Worm (Caenorhabditis elegans): Measurements from ENCODE around the gene pro-2.

pro-2 gene

DNA sequence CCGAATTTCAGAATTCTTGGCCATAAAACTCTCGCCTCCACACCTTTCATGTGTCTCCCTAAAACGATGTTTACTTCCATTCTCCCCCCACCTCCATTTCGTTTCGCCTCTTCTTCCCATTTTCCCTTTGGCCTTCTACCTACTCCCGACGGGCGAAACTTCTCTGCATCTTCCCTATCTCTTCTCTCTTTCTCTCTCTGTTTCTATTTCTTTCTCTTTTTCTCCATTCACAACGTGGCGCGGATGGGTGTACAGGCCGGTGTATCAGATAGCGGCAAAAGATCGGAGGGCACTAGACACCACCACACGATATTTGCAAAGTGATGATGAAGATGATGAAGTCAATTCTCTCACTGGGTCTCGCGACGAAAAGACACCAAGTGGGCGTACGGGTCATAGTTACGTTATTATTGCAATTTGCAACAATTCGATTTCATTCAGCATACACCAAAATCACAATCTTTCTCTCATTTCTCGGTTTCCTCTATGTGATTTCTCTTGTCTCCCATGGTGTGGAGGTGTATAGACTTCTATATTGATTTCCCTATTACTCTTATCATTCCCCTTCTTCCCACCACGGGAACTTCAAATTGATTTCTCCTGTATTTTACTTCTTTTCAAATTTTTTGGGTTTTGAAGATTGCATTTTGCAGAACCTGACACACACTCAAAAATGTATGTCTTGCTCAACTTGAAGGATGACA lies 39.9 kb upstream of the pro-2 start, which contains the start of gene ztf-27:
Gene ztf-27 (plus strand): TSS at position 654 of the 704 bp plus-strand sequence.
- TF ChIP-seq F13C5.2 (tag; optimal IDR thresholded peaks at IDR 0.05) (no peak), hmg-4 (GFP tag; optimal IDR thresholded peaks at IDR 0.05) (peak; percentile 33), flt-1 (GFP tag; IDR thresholded peaks at IDR 0.05) (no peak)

DNA sequence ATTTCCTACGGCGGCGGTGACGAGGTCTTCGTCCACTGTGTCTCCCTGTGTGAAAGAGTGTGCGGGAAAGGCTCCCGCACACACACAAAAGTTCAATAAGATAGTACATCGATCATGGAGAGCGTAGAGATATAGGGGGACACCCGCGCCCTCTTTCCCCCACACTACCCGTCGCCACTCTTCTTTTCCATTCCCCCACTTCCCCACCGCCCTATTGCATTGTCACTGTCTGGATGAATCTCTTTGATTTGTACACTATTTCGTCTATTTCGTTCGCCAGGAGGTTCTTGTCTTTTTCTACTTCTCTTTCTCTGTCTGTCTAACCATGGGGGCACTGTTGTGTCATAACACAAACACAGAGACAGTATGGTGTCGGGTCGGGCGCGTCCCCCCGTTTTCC lies 37.3 kb upstream of the pro-2 start:
- TF ChIP-seq hmg-4 (GFP tag; optimal IDR thresholded peaks at IDR 0.05) (peak; percentile 39), F13C5.2 (tag; optimal IDR thresholded peaks at IDR 0.05) (peak; percentile 10), B0310.2 (tag; optimal IDR thresholded peaks at IDR 0.05) (peak; percentile 7), tbx-11 (GFP tag; IDR thresholded peaks at IDR 0.05) (no peak)

DNA sequence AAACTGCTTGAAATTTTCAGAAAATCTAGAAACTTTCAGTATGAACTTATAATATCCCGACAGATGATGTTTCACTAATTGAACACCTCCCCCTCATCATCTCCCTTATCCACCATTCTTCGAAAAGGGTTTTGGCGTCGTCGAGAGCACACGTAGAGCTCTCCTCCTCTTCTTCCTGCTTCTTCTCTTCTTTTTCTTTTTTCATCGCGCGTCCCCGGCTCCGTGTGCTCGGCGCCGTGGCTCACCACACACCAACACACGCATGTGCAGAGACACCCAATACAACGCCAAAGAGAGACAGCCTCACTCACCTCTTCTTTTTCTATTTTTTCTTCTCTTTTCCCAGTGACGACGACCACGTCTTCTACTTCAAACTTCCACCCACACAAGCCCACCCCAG lies 34.6 kb upstream of the pro-2 start:
- no peak for TF ChIP-seq pes-1 (GFP tag; IDR thresholded peaks at IDR 0.05)
- TF ChIP-seq hmg-4 (GFP tag; optimal IDR thresholded peaks at IDR 0.05), result no peak
- no peak for TF ChIP-seq ceh-13 (GFP tag; optimal IDR thresholded peaks at IDR 0.05)
- no peak for TF ChIP-seq hnd-1 (tag; optimal IDR thresholded peaks at IDR 0.05)
- no peak for TF ChIP-seq hmbx-1 (tag; optimal IDR thresholded peaks at IDR 0.05)
- no peak for TF ChIP-seq sea-1 (GFP tag; conservative IDR thresholded peaks at IDR 0.05)
- no peak for TF ChIP-seq B0310.2 (tag; optimal IDR thresholded peaks at IDR 0.05)
- no peak for TF ChIP-seq ama-1 (optimal IDR thresholded peaks at IDR 0.05)
- no peak for TF ChIP-seq scrt-1 (GFP tag; IDR thresholded peaks at IDR 0.05)
- no peak for TF ChIP-seq tbx-37 (GFP tag; conservative IDR thresholded peaks at IDR 0.05)
- TF ChIP-seq ceh-36 (tag; optimal IDR thresholded peaks at IDR 0.05), result no peak
- no peak for TF ChIP-seq ets-7 (tag; optimal IDR thresholded peaks at IDR 0.05)
- TF ChIP-seq tbx-11 (GFP tag; IDR thresholded peaks at IDR 0.05), result no peak
- no peak for TF ChIP-seq aly-1 (tag; optimal IDR thresholded peaks at IDR 0.05)
- TF ChIP-seq tra-4 (tag; optimal IDR thresholded peaks at IDR 0.05), result no peak

DNA sequence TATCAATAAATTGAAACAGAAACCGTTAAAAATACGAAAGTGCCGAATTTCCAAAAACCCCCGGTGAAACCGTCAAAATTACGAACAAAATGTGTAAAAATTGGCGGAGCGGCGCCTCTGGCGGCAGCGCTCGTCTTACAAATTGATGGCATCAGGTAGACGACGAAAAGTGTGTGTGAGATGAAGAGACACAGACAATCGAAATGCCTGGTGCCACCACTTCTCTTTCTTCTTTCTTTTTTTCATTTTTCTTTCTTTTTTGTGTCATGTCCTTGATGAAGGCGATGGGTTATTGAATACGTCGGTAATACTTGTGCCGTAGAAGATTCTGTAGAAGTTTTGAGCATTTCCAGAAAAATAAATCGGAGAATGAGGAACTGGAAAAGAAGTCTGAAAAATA lies 33.0 kb upstream of the pro-2 start:
- TF ChIP-seq ceh-13 (GFP tag; optimal IDR thresholded peaks at IDR 0.05) (no peak), pes-1 (GFP tag; IDR thresholded peaks at IDR 0.05) (no peak), tra-4 (tag; optimal IDR thresholded peaks at IDR 0.05) (no peak), F13C5.2 (tag; optimal IDR thresholded peaks at IDR 0.05) (no peak), hnd-1 (tag; optimal IDR thresholded peaks at IDR 0.05) (no peak), ceh-36 (tag; optimal IDR thresholded peaks at IDR 0.05) (no peak), scrt-1 (GFP tag; IDR thresholded peaks at IDR 0.05) (no peak), tbx-37 (GFP tag; conservative IDR thresholded peaks at IDR 0.05) (no peak), ets-7 (tag; optimal IDR thresholded peaks at IDR 0.05) (no peak), hmg-4 (GFP tag; optimal IDR thresholded peaks at IDR 0.05) (no peak), ama-1 (optimal IDR thresholded peaks at IDR 0.05) (no peak), B0310.2 (tag; optimal IDR thresholded peaks at IDR 0.05) (no peak), aly-1 (tag; optimal IDR thresholded peaks at IDR 0.05) (no peak), sea-1 (GFP tag; conservative IDR thresholded peaks at IDR 0.05) (no peak), hmbx-1 (tag; optimal IDR thresholded peaks at IDR 0.05) (no peak), tbx-11 (GFP tag; IDR thresholded peaks at IDR 0.05) (no peak)

DNA sequence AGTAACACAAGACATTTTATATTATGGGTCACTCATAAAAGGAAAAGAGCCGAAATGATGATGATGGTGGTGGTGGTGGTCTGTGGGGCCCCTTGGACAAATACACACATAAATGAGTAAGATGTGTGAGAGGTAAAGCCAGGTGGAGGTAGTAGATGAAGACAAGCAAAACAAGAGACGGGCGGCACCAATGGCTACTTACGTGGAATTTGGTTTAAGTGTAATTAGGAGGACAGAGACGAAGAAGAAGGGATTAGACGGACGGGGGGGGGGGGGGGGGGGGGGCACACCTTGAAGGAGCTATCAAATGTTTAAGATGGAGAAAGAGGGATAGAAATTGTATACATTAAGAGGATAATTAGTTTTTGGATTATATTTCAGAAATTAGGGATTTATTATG lies 29.9 kb upstream of the pro-2 start:
- TF ChIP-seq ceh-36 (tag; optimal IDR thresholded peaks at IDR 0.05) (peak; percentile 50), scrt-1 (GFP tag; IDR thresholded peaks at IDR 0.05) (no peak), ceh-13 (GFP tag; optimal IDR thresholded peaks at IDR 0.05) (no peak), sea-1 (GFP tag; conservative IDR thresholded peaks at IDR 0.05) (no peak), hmg-4 (GFP tag; optimal IDR thresholded peaks at IDR 0.05) (peak; percentile 7), tbx-11 (GFP tag; IDR thresholded peaks at IDR 0.05) (no peak), aly-1 (tag; optimal IDR thresholded peaks at IDR 0.05) (no peak)

DNA sequence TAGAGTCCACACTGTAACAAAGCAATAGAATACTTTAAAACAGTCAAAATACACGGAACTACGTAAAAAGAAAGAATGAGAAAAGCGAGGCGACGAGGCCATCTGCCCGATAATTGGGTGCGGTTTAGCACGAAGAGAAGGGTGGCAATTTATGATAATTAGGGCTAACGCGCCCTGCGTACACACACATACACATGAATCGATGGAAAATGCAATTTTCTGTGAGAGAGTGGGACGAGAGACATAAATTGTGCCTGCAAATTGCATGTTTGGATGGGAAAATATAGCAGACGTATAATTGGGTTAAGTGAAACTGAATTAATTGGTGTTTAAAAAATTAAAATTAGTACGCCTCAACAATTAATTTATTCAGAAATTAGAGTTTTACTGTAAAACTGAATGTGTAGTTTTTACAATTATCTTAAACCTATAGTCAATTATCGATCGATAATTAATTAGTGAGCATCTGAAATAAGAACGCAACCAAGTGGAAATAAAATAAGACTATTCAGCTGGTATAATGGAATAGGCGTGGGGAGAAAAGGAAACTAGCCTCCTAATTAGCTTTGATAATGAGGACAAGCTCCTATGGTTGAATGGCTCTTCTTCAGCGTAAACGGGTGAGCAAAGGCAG lies 28.7 kb upstream of the pro-2 start:
- TF ChIP-seq pes-1 (GFP tag; IDR thresholded peaks at IDR 0.05) (no peak), ceh-13 (GFP tag; optimal IDR thresholded peaks at IDR 0.05) (no peak), F13C5.2 (tag; optimal IDR thresholded peaks at IDR 0.05) (no peak), tra-4 (tag; optimal IDR thresholded peaks at IDR 0.05) (no peak), aly-1 (tag; optimal IDR thresholded peaks at IDR 0.05) (no peak), ets-7 (tag; optimal IDR thresholded peaks at IDR 0.05) (no peak), scrt-1 (GFP tag; IDR thresholded peaks at IDR 0.05) (no peak), hnd-1 (tag; optimal IDR thresholded peaks at IDR 0.05) (no peak), flt-1 (GFP tag; IDR thresholded peaks at IDR 0.05) (no peak), tbx-37 (GFP tag; conservative IDR thresholded peaks at IDR 0.05) (no peak), hmbx-1 (tag; optimal IDR thresholded peaks at IDR 0.05) (no peak)

DNA sequence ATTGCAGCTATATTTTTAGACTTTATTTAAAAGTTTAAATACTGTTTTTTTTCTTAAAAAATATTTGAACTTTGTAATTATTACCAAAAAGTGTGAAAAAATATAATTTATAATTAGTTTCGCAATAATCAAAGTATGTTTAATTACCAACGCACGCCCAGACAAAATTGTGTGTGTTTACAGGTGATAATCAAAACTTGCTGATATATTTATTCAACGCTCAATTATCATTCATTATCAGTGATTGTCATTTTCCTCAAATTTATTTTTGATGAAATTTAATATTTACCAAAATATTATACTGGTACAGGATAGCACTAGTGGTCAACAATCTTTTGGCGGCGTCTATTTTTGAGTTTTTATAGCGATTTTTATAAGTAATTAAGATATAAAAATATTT lies 28.1 kb upstream of the pro-2 start:
- no peak for TF ChIP-seq scrt-1 (GFP tag; IDR thresholded peaks at IDR 0.05)
- TF ChIP-seq sea-1 (GFP tag; conservative IDR thresholded peaks at IDR 0.05), result no peak
- no peak for TF ChIP-seq hmg-4 (GFP tag; optimal IDR thresholded peaks at IDR 0.05)
- no peak for TF ChIP-seq pes-1 (GFP tag; IDR thresholded peaks at IDR 0.05)
- TF ChIP-seq ama-1 (optimal IDR thresholded peaks at IDR 0.05), result no peak
- TF ChIP-seq ceh-13 (GFP tag; optimal IDR thresholded peaks at IDR 0.05), result no peak
- no peak for TF ChIP-seq hnd-1 (tag; optimal IDR thresholded peaks at IDR 0.05)
- no peak for TF ChIP-seq tbx-37 (GFP tag; conservative IDR thresholded peaks at IDR 0.05)
- TF ChIP-seq B0310.2 (tag; optimal IDR thresholded peaks at IDR 0.05), result no peak
- TF ChIP-seq F13C5.2 (tag; optimal IDR thresholded peaks at IDR 0.05), result no peak
- no peak for TF ChIP-seq tbx-11 (GFP tag; IDR thresholded peaks at IDR 0.05)
- TF ChIP-seq flt-1 (GFP tag; IDR thresholded peaks at IDR 0.05), result no peak
- TF ChIP-seq aly-1 (tag; optimal IDR thresholded peaks at IDR 0.05), result no peak
- no peak for TF ChIP-seq hmbx-1 (tag; optimal IDR thresholded peaks at IDR 0.05)
- no peak for TF ChIP-seq tra-4 (tag; optimal IDR thresholded peaks at IDR 0.05)
- TF ChIP-seq ceh-36 (tag; optimal IDR thresholded peaks at IDR 0.05), result no peak
- TF ChIP-seq ets-7 (tag; optimal IDR thresholded peaks at IDR 0.05), result no peak
